Worm (Caenorhabditis elegans) whole organism, early embryonic: ENCODE results near the gene F28E10.4.

Experiments
- B0310.2 ChIP-seq: sonication (generic microtip); optimal IDR thresholded peaks from 2 replicates; lab custom pipeline; 2016; ENCODE audit warnings: mild to moderate bottlenecking, missing genetic modification characterization, missing compliant biosample characterization
- aly-1 ChIP-seq: sonication (generic microtip); optimal IDR thresholded peaks from 2 replicates; lab custom pipeline; 2016; ENCODE audit warnings: missing genetic modification characterization, missing compliant biosample characterization
- ama-1 ChIP-seq: fragments of 150-350 bp; optimal IDR thresholded peaks from 2 replicates; lab custom pipeline; 2014
- ceh-13 ChIP-seq: fragments of 200-800 bp; sonication (Bioruptor generic); optimal IDR thresholded peaks from 2 replicates; lab custom pipeline; 2018; ENCODE audit warnings: mild to moderate bottlenecking, missing genetic modification characterization, missing compliant biosample characterization
- ets-7 ChIP-seq: sonication (generic microtip); optimal IDR thresholded peaks from 2 replicates; lab custom pipeline; 2016; ENCODE audit warnings: missing genotype, missing genetic modification characterization, missing compliant biosample characterization
- flt-1 ChIP-seq: fragments of 200-800 bp; sonication (Bioruptor generic); IDR thresholded peaks from 2 replicates; pipeline ENCODE4 v1.3.6; 2022; ENCODE audit warnings: missing genetic modification characterization, missing compliant biosample characterization
- hmg-4 ChIP-seq: fragments of 200-800 bp; sonication (Bioruptor generic); optimal IDR thresholded peaks from 2 replicates; lab custom pipeline; 2018; ENCODE audit warnings: mild to moderate bottlenecking, missing genetic modification characterization, missing compliant biosample characterization
- pes-1 ChIP-seq: fragments of 200-800 bp; sonication (Bioruptor generic); IDR thresholded peaks from 2 replicates; pipeline ENCODE4 v1.3.6; 2022; ENCODE audit warnings: missing genetic modification reagents, missing genetic modification characterization, missing compliant biosample characterization
- scrt-1 ChIP-seq: fragments of 200-800 bp; sonication (Bioruptor generic); IDR thresholded peaks from 2 replicates; pipeline ENCODE4 v1.3.6; 2022; ENCODE audit warnings: missing genetic modification characterization, missing compliant biosample characterization
- sea-1 ChIP-seq: fragments of 200-800 bp; sonication (Bioruptor generic); conservative IDR thresholded peaks from 2 replicates; pipeline ENCODE4 v1.3.6; 2022; ENCODE audit warnings: missing genetic modification characterization, missing compliant biosample characterization
- tbx-11 ChIP-seq: fragments of 200-800 bp; sonication (Bioruptor generic); IDR thresholded peaks from 2 replicates; pipeline ENCODE4 v1.3.6; 2022; ENCODE audit warnings: missing genetic modification characterization, missing compliant biosample characterization

ce11 chrIV:4579472-4579871, 12.2 kb upstream of the F28E10.4 start:
- TF ChIP-seq ama-1 (lab: Kevin White, UChicago) (no peak), scrt-1 (GFP tag; lab: Robert Waterston, UW) (no peak), B0310.2 (tag; lab: Kevin White, UChicago) (no peak), sea-1 (no peak), aly-1 (tag; lab: Kevin White, UChicago) (no peak), pes-1 (GFP tag; lab: Robert Waterston, UW) (no peak), flt-1 (GFP tag; lab: Robert Waterston, UW) (no peak), tbx-11 (GFP tag; lab: Robert Waterston, UW) (no peak), ets-7 (tag; lab: Kevin White, UChicago) (no peak), ceh-13 (GFP tag; lab: Kevin White, UChicago) (no peak), hmg-4 (GFP tag; lab: Kevin White, UChicago) (no peak)
